Worm (Caenorhabditis elegans): ENCODE data around the gene bgnt-1.2.

Gene bgnt-1.2

DNA sequence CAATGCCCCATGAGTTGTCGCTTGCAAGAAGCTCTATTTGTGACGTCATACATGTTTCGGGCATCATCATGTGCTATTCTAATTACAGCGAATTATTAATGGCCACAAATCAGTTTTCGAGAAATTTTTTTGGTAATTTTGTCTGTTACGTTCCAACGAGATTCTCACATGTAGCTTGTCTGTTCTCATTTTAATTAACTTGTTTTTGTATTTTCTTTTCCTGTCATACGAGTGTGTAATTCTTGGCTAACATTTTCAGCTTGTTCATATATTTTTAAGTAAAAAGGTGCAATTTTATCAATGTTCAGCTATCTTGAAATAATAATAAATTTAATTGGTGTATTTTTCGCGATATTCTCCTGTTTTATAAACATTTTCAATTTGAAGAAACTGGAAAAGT lies 36.8 kb upstream of the bgnt-1.2 start, which contains the start of gene srbc-21:
TSS of gene srbc-21 (plus strand) at position 301 of the 400 bp plus-strand sequence.
- no peak for TF ChIP-seq efl-1 (optimal IDR thresholded peaks at IDR 0.05)
- peak in 1 of 2 experiments; percentile 12 for TF ChIP-seq efl-1 (GFP tag; optimal IDR thresholded peaks at IDR 0.05 in 1 of 2)
- no peak for TF ChIP-seq dsc-1 (tag; optimal IDR thresholded peaks at IDR 0.05)

DNA sequence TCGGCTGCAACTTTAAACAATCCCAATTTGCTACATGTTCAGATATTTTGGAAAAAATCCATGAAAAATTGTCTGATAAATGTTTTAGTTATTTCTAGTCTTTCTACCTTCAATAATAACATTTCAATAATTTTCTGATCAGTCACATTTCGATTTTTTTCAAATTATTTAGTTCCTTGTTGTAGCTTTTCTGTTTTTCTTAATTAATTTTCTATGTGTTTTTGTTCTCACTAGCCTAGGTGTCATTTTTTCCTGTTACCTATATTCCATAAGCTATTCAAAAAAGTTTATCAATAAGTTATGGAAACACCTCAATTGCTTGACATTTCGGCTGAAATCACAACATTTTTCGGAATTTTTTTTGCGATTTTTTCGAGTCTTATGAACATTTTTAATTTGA lies 34.8 kb upstream of the bgnt-1.2 start, which contains the start of gene srbc-23:
TSS of gene srbc-23 (plus strand) at position 301 of the 400 bp plus-strand sequence.
- no peak for TF ChIP-seq ces-1 (GFP tag; optimal IDR thresholded peaks at IDR 0.05)
- TF ChIP-seq nhr-71 (tag; optimal IDR thresholded peaks at IDR 0.05), result no peak
- TF ChIP-seq pqm-1 (tag; optimal IDR thresholded peaks at IDR 0.05), result no peak
- no peak for TF ChIP-seq efl-3 (GFP tag; optimal IDR thresholded peaks at IDR 0.05)
- TF ChIP-seq lin-39 (tag; optimal IDR thresholded peaks at IDR 0.05), result no peak
- TF ChIP-seq ceh-88 (GFP tag; IDR thresholded peaks at IDR 0.05), result no peak
- no peak for TF ChIP-seq nhr-11 (tag; optimal IDR thresholded peaks at IDR 0.05)
- no peak for TF ChIP-seq Y116A8C.19 (tag; optimal IDR thresholded peaks at IDR 0.05; ENCODE audit: borderline replicate concordance)
- no peak for TF ChIP-seq F16B12.6 (tag; optimal IDR thresholded peaks at IDR 0.05)
- TF ChIP-seq unc-86 (tag; optimal IDR thresholded peaks at IDR 0.05), result no peak
- no peak for TF ChIP-seq aha-1 (tag; optimal IDR thresholded peaks at IDR 0.05)
- TF ChIP-seq C04F5.9 (tag; optimal IDR thresholded peaks at IDR 0.05), result no peak

DNA sequence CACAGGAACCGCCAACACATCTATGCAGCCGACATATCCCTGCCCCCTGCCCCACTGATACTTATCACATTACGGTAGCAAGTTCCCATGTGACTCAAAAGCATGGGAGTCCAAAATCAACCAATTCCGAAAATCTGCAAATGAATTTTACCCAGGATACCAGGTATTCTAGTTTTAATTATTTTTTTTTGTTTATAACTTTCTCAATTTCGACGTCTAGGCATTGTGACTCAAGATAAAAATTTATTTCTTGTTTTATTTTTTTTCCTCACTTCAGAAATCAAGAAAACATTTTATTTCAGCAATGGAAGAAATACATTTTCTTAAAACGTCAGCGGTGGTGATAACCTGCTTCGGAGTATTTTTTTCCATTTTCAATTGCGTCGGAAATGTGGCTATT lies 33.0 kb upstream of the bgnt-1.2 start, which contains the start of gene srbc-24:
TSS of gene srbc-24 (plus strand) at position 301 of the 400 bp plus-strand sequence.
- TF ChIP-seq ztf-4 (tag; optimal IDR thresholded peaks at IDR 0.05), result no peak
- no peak for TF ChIP-seq hpl-2 (GFP tag; optimal IDR thresholded peaks at IDR 0.05)

DNA sequence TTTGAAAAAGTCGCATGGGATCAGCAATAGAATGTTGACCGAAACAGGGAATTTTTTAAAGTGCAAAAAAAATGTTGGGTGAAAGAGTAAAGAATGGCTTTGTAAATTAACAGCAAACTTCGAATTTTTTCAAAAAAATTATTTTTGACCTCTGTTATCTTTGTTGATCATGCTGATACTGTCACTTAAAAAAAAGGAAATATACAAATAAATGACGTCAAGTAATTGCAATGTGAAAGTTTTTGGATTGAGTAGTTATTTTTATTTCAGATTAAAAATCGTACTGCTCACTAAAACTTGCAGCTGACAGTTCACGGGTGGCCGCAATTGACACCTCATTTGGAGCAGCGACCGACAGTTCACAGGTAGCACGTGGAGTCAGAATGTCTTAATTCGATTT lies 32.4 kb upstream of the bgnt-1.2 start, which contains the start of gene C45H4.13:
TSS of gene C45H4.13 (minus strand) at position 101 of the 400 bp plus-strand sequence.
- TF ChIP-seq tbx-2 (tag; optimal IDR thresholded peaks at IDR 0.05) (no peak), pag-3 (tag; optimal IDR thresholded peaks at IDR 0.05; ENCODE audit: borderline replicate concordance, insufficient read depth) (no peak), nhr-28 (tag; optimal IDR thresholded peaks at IDR 0.05) (no peak), aha-1 (tag; optimal IDR thresholded peaks at IDR 0.05) (no peak), unc-98 (GFP tag; IDR thresholded peaks at IDR 0.05) (no peak), swsn-7 (tag; optimal IDR thresholded peaks at IDR 0.05) (no peak), sup-37 (GFP tag; optimal IDR thresholded peaks at IDR 0.05) (no peak), efl-3 (GFP tag; optimal IDR thresholded peaks at IDR 0.05) (no peak), nhr-47 (tag; optimal IDR thresholded peaks at IDR 0.05) (no peak), pqm-1 (tag; optimal IDR thresholded peaks at IDR 0.05) (no peak), skn-1 (tag; optimal IDR thresholded peaks at IDR 0.05) (no peak)

DNA sequence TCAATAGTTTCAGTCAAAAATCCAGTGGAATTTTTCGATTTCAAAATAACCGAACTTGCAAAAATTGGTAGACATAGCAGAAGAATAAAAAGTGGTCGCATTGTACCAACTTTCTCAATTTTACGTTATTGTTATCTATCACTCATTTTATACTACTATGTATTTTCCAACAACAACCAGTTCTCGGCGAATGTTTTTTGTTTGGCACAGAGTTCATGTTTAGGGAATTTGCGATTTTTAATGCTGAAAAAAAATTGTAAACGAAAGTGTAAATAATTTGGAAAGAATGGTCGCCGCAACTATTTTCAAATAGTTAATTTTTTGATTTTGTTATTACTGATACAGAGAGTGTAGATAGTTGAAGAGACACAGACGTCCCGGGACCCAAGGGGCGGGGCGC lies 31.0 kb upstream of the bgnt-1.2 start, which contains the start of gene C45H4.21:
TSS of gene C45H4.21 (minus strand) at position 101 of the 400 bp plus-strand sequence.
- TF ChIP-seq efl-1 (optimal IDR thresholded peaks at IDR 0.05), result no peak
- peak in 1 of 2 experiments; percentile 39 for TF ChIP-seq efl-1 (GFP tag; optimal IDR thresholded peaks at IDR 0.05 in 1 of 2)
- no peak for TF ChIP-seq snu-23 (GFP tag; optimal IDR thresholded peaks at IDR 0.05)

DNA sequence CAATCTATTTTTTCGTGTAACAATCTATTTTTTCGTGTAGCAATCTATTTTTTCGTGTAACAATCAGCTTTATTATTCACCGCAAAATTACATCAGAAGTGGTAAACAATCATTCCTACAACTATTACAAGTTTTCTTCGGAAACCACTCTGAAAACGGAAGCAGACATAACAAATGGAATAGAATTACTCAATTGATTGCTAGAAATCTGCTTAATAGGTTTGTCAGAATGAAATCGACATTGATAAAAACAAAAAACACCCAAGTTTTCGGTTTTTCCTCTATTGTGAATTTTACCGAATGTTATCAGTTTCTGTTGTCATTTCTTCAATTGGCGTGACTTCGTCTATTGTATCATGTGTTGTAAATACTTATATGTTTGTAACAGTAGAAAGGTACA lies 28.3 kb upstream of the bgnt-1.2 start, which contains the start of gene srbc-20:
TSS of gene srbc-20 (plus strand) at position 301 of the 400 bp plus-strand sequence.
- peak in 1 of 6 experiments; percentile 3 for TF ChIP-seq elt-3 (tag; optimal IDR thresholded peaks at IDR 0.05)
- TF ChIP-seq hlh-17 (GFP tag; optimal IDR thresholded peaks at IDR 0.05; ENCODE audit: borderline replicate concordance), result no peak
- no peak for TF ChIP-seq ces-1 (GFP tag; optimal IDR thresholded peaks at IDR 0.05)

DNA sequence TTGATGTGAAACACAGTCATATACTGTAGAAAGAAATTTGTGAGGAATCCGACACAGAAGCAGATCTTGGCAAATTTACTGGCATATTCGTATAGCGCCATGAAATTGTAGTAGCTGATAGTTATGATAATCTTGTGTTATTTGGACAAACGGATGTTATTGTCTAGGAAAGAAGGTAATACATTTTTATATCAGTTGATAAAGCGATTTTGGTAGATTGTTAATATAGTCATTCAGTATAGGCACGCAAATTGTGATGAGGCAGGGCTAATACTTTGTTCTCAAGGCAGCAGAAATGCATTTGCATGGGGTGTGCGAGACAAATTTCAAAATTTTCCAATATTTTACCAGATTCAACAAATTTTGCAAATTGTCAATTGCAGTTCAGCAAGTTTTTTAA lies 27.6 kb upstream of the bgnt-1.2 start, which contains the start of gene str-52:
TSS of gene str-52 (minus strand) at position 101 of the 400 bp plus-strand sequence.
- TF ChIP-seq efl-1 (optimal IDR thresholded peaks at IDR 0.05) (no peak), efl-1 (GFP tag; optimal IDR thresholded peaks at IDR 0.05 in 1 of 2) (peak in 1 of 2 experiments; percentile 28), lin-35 (GFP tag; optimal IDR thresholded peaks at IDR 0.05) (no peak)
